Worm (Caenorhabditis elegans): ENCODE results near the gene tin-10.

Gene tin-10

DNA sequence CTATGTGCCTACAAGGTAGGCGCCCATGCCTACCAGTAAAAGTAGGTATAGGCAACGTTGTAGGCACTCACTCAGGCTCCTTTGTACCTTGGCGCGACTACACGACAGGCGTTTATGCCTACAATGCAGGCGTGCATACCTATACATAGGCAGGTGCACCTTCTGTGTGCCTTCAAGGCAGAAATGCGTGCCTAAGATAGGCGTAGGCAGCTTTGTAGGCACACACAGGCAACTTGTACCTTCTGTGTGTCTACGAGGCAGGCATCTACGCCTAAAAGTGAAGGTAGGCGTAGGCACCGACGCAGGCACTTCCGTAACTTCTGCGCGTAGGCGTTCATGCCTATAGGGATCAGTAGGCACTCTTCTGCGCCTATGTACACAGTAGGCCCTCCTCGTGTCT is 3.0 kb upstream of the tin-10 start:
- no peak for TF ChIP-seq nhr-10 (tag; optimal IDR thresholded peaks at IDR 0.05)
- no peak for TF ChIP-seq ceh-16 (tag; optimal IDR thresholded peaks at IDR 0.05)

DNA sequence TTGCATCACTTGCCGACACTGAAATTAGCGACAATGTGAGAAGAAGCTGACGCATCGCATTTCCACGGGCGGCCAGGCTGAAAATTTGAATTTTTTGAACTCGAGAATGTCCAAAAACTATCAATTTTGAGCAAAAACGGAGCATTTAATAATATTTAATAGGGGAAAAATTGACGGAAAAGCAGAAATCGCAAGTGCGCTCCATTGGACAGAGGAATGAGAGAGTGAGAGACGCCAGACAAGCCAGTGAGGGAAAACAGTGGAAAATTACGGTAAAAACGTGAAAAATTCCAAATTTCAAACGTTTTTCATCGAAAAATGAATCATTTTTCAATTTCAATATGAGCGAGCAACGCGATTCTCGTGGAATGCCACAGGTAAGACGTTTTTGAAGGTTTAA is 2.6 kb upstream of the tin-10 start, which contains the start of the genes Y66D12A.21 and spe-6:
Gene Y66D12A.21, minus strand, starts transcription at position 90 of the 400 bp plus-strand sequence.
Gene spe-6, plus strand, starts transcription at position 276 of the 400 bp plus-strand sequence.
- TF ChIP-seq ztf-1 (GFP tag; conservative IDR thresholded peaks at IDR 0.05), result no peak
- TF ChIP-seq elt-3 (tag; optimal IDR thresholded peaks at IDR 0.05), result no peak
- TF ChIP-seq C34F6.9 (tag; optimal IDR thresholded peaks at IDR 0.05), result peak; percentile 22
- no peak for TF ChIP-seq ZK546.5 (tag; optimal IDR thresholded peaks at IDR 0.05)
- no peak for TF ChIP-seq gmeb-1 (tag; optimal IDR thresholded peaks at IDR 0.05)
- no peak for TF ChIP-seq F13H6.1 (tag; optimal IDR thresholded peaks at IDR 0.05)
- TF ChIP-seq unc-55 (GFP tag; optimal IDR thresholded peaks at IDR 0.05), result peak; percentile 52
- no peak for TF ChIP-seq nhr-11 (tag; optimal IDR thresholded peaks at IDR 0.05)
- TF ChIP-seq skn-1 (tag; optimal IDR thresholded peaks at IDR 0.05), result no peak
- no peak for TF ChIP-seq ceh-82 (tag; optimal IDR thresholded peaks at IDR 0.05)
- TF ChIP-seq nhr-129 (tag; optimal IDR thresholded peaks at IDR 0.05), result peak; percentile 8
- no peak for TF ChIP-seq fos-1 (tag; optimal IDR thresholded peaks at IDR 0.05)
- no peak for TF ChIP-seq sem-4 (tag; optimal IDR thresholded peaks at IDR 0.05)
- no peak for TF ChIP-seq ztf-11 (tag; optimal IDR thresholded peaks at IDR 0.05)
- peak in 1 of 2 experiments; percentile 42 for TF ChIP-seq lsy-2 (tag; optimal IDR thresholded peaks at IDR 0.05)
- TF ChIP-seq unc-62 (GFP tag; optimal IDR thresholded peaks at IDR 0.05), result no peak
- no peak for TF ChIP-seq ama-1 (optimal IDR thresholded peaks at IDR 0.05)
- TF ChIP-seq lin-11 (tag; optimal IDR thresholded peaks at IDR 0.05), result no peak
- no peak for TF ChIP-seq Y55F3AM.14 (GFP tag; optimal IDR thresholded peaks at IDR 0.05)
- no peak for TF ChIP-seq sma-9 (GFP tag; optimal IDR thresholded peaks at IDR 0.05)
- TF ChIP-seq sma-9 (tag; optimal IDR thresholded peaks at IDR 0.05), result no peak

DNA sequence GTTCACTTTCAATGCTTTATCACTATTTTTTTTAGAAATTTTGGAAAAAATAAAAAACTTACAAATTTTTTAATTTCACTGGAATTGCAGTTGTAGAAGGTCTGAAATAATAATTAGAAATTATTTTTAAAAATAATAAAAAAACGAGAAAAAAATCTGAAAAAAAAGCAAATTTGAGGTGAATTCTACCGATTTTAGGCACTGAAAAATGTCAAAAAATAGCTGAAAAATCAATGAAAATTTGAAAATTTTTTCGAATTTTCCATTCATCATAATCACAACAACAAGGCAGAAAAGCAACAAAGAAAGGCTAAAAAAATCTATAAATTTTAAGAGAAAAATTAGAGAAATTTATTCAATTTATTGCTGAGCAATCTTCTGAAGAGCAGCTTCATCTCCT is 2.0 kb downstream of the tin-10 start, which contains the start of gene nars-2:
Gene nars-2, minus strand, starts transcription at position 101 of the 400 bp plus-strand sequence.
- TF ChIP-seq fos-1 (tag; optimal IDR thresholded peaks at IDR 0.05) (no peak), snpc-4 (tag; optimal IDR thresholded peaks at IDR 0.05) (no peak), ceh-16 (tag; optimal IDR thresholded peaks at IDR 0.05) (no peak), unc-39 (tag; optimal IDR thresholded peaks at IDR 0.05) (no peak), mbf-1 (tag; optimal IDR thresholded peaks at IDR 0.05) (no peak), lsy-2 (tag; optimal IDR thresholded peaks at IDR 0.05) (no peak), nhr-129 (tag; optimal IDR thresholded peaks at IDR 0.05) (no peak), C34F6.9 (tag; optimal IDR thresholded peaks at IDR 0.05) (no peak), elt-3 (tag; optimal IDR thresholded peaks at IDR 0.05) (no peak), lin-39 (tag; optimal IDR thresholded peaks at IDR 0.05) (no peak), nhr-25 (tag; optimal IDR thresholded peaks at IDR 0.05) (no peak), Y55F3AM.14 (GFP tag; optimal IDR thresholded peaks at IDR 0.05) (no peak), blmp-1 (tag; optimal IDR thresholded peaks at IDR 0.05; ENCODE audit: insufficient read depth) (no peak), ceh-82 (tag; optimal IDR thresholded peaks at IDR 0.05) (no peak), unc-62 (GFP tag; optimal IDR thresholded peaks at IDR 0.05) (no peak), dmd-4 (tag; optimal IDR thresholded peaks at IDR 0.05) (no peak), lin-11 (tag; optimal IDR thresholded peaks at IDR 0.05) (no peak), alr-1 (tag; optimal IDR thresholded peaks at IDR 0.05) (no peak), ztf-11 (tag; optimal IDR thresholded peaks at IDR 0.05) (no peak), gmeb-1 (tag; optimal IDR thresholded peaks at IDR 0.05) (no peak)

ce11 chrIII:11496496-11496895 is 6.2 kb downstream of the tin-10 start, which contains the start of gene Y66D12A.24:
Y66D12A.24 (plus strand) TSS chrIII:11496865.
- TF ChIP-seq dmd-4 (tag; optimal IDR thresholded peaks at IDR 0.05), result no peak
- peak; percentile 4 for TF ChIP-seq crh-2 (tag; optimal IDR thresholded peaks at IDR 0.05)
- peak; percentile 28 for TF ChIP-seq sma-3 (GFP tag; optimal IDR thresholded peaks at IDR 0.05)
- TF ChIP-seq F13H6.1 (tag; optimal IDR thresholded peaks at IDR 0.05), result peak; percentile 20
- peak; percentile 13 for TF ChIP-seq blmp-1 (tag; optimal IDR thresholded peaks at IDR 0.05; ENCODE audit: insufficient read depth)
- TF ChIP-seq nhr-25 (tag; optimal IDR thresholded peaks at IDR 0.05), result no peak
- TF ChIP-seq fos-1 (tag; optimal IDR thresholded peaks at IDR 0.05), result peak; percentile 79

- TF ChIP-seq aly-2 (tag; optimal IDR thresholded peaks at IDR 0.05), result no peak
- no peak for TF ChIP-seq mab-5 (tag; optimal IDR thresholded peaks at IDR 0.05)
- TF ChIP-seq dmd-4 (tag; optimal IDR thresholded peaks at IDR 0.05), result no peak
- TF ChIP-seq R02D3.7 (tag; optimal IDR thresholded peaks at IDR 0.05), result no peak
- TF ChIP-seq nhr-237 (tag; optimal IDR thresholded peaks at IDR 0.05), result no peak
- TF ChIP-seq nhr-10 (tag; optimal IDR thresholded peaks at IDR 0.05), result no peak
- TF ChIP-seq nhr-129 (tag; optimal IDR thresholded peaks at IDR 0.05), result no peak
- no peak for TF ChIP-seq peb-1 (tag; optimal IDR thresholded peaks at IDR 0.05)
- no peak for TF ChIP-seq lsy-2 (tag; optimal IDR thresholded peaks at IDR 0.05)
- TF ChIP-seq unc-55 (GFP tag; optimal IDR thresholded peaks at IDR 0.05), result no peak
- TF ChIP-seq C34F6.9 (tag; optimal IDR thresholded peaks at IDR 0.05), result no peak
- TF ChIP-seq zag-1 (tag; optimal IDR thresholded peaks at IDR 0.05), result no peak
Observed at ce11 chrIII:11492489-11492888, 10.2 kb downstream of the tin-10 start.

All from whole organism, L2 larva.